Fruit fly (Drosophila melanogaster) whole organism, embryonic: ENCODE results near the gene Ac76E.
A peak's percentile ranks its signal among the peaks of the same experiment; 100 is the strongest.

Experiments
- CG10209 ChIP-seq: fragments of 200-800 bp; sonication (Bioruptor generic); optimal IDR thresholded peaks from 3 replicates; lab custom pipeline; 2017; ENCODE audit warnings: missing biosample characterization, mild to moderate bottlenecking, missing genetic modification characterization, missing genetic modification reagents
- CG10366 ChIP-seq: fragments of 200-800 bp; sonication (Bioruptor generic); IDR thresholded peaks from 2 replicates; pipeline ENCODE4 v1.3.6; 2022; ENCODE audit warnings: missing biosample characterization, missing genetic modification characterization
- CG11398 ChIP-seq: fragments of 200-800 bp; sonication (Bioruptor generic); optimal IDR thresholded peaks from 2 replicates; lab custom pipeline; 2016; ENCODE audit warnings: missing biosample characterization, missing genetic modification characterization
- CG11504 ChIP-seq: fragments of 200-800 bp; sonication (Bioruptor generic); optimal IDR thresholded peaks from 3 replicates; lab custom pipeline; 2019; ENCODE audit warnings: missing biosample characterization, mild to moderate bottlenecking, missing genetic modification characterization, moderate library complexity
- CG11723 ChIP-seq: fragments of 200-800 bp; sonication (Bioruptor generic); optimal IDR thresholded peaks from 2 replicates; lab custom pipeline; 2017; ENCODE audit warnings: missing biosample characterization, mild to moderate bottlenecking, missing genetic modification characterization
- CG12219 ChIP-seq: fragments of 200-800 bp; sonication (Bioruptor generic); optimal IDR thresholded peaks from 3 replicates; lab custom pipeline; 2018; ENCODE audit warnings: missing biosample characterization, mild to moderate bottlenecking, missing genetic modification characterization
- CG12659 ChIP-seq: fragments of 200-800 bp; sonication (Bioruptor generic); optimal IDR thresholded peaks from 3 replicates; lab custom pipeline; 2017; ENCODE audit warnings: mild to moderate bottlenecking, missing biosample characterization, missing genetic modification reagents, missing genetic modification characterization
- CG13894 ChIP-seq: fragments of 200-800 bp; sonication (Bioruptor generic); optimal IDR thresholded peaks from 3 replicates; lab custom pipeline; 2018; ENCODE audit warnings: missing biosample characterization, mild to moderate bottlenecking, missing genetic modification characterization, moderate library complexity
- CG1529 ChIP-seq: fragments of 200-800 bp; sonication (Bioruptor generic); optimal IDR thresholded peaks from 3 replicates; lab custom pipeline; 2018; ENCODE audit warnings: missing biosample characterization, missing genetic modification characterization
- CG16815 ChIP-seq: fragments of 200-800 bp; sonication (Bioruptor generic); optimal IDR thresholded peaks from 3 replicates; lab custom pipeline; 2017; ENCODE audit warnings: missing biosample characterization, mild to moderate bottlenecking, missing genetic modification characterization
- CG17359 ChIP-seq: fragments of 200-800 bp; sonication (Bioruptor generic); optimal IDR thresholded peaks from 3 replicates; lab custom pipeline; 2018; ENCODE audit warnings: missing biosample characterization, mild to moderate bottlenecking, missing genetic modification characterization, moderate library complexity
- CG18619 ChIP-seq: fragments of 200-800 bp; sonication (Bioruptor generic); optimal IDR thresholded peaks from 3 replicates; lab custom pipeline; 2017; ENCODE audit warnings: missing biosample characterization, mild to moderate bottlenecking, missing genetic modification characterization
- CG31365 ChIP-seq: fragments of 200-800 bp; sonication (Bioruptor generic); optimal IDR thresholded peaks from 2 replicates; lab custom pipeline; 2018; ENCODE audit warnings: missing biosample characterization, mild to moderate bottlenecking, missing genetic modification characterization
- CG3281 ChIP-seq: fragments of 200-800 bp; sonication (Bioruptor generic); optimal IDR thresholded peaks from 3 replicates; lab custom pipeline; 2017; ENCODE audit warnings: missing biosample characterization, mild to moderate bottlenecking, missing genetic modification characterization
- CG4854 ChIP-seq: fragments of 200-800 bp; sonication (Bioruptor generic); optimal IDR thresholded peaks from 2 replicates; lab custom pipeline; 2016; ENCODE audit warnings: missing biosample characterization, missing genetic modification characterization, inconsistent platforms
- CG5953 ChIP-seq: fragments of 200-800 bp; sonication (Bioruptor generic); IDR thresholded peaks from 2 replicates; pipeline ENCODE4 v1.3.6; 2022; ENCODE audit warnings: missing biosample characterization, missing genetic modification characterization
- CG6175 ChIP-seq: fragments of 200-800 bp; sonication (Bioruptor generic); IDR thresholded peaks from 3 replicates; pipeline ENCODE4 v1.3.6; 2022; ENCODE audit warnings: missing biosample characterization, missing genetic modification characterization
- CG6813 ChIP-seq: fragments of 200-800 bp; sonication (Bioruptor generic); optimal IDR thresholded peaks from 2 replicates; lab custom pipeline; 2017; ENCODE audit warnings: missing biosample characterization, missing genetic modification characterization, mild to moderate bottlenecking, moderate library complexity, missing genetic modification reagents
- CG8290 ChIP-seq, 3 experiments: fragments of 200-800 bp; sonication (Bioruptor generic); optimal IDR thresholded peaks; 2 replicates each; lab custom pipeline; 2016 to 2019; ENCODE audit warnings: missing biosample characterization in 3 of 3, missing genetic modification characterization in 3 of 3, mild to moderate bottlenecking in 2 of 3, moderate library complexity in 1 of 3
- CG9215 ChIP-seq: fragments of 200-800 bp; sonication (Bioruptor generic); IDR thresholded peaks from 2 replicates; pipeline ENCODE4 v1.3.6; 2022; ENCODE audit warnings: missing biosample characterization, missing genetic modification characterization
- CG9876 ChIP-seq: fragments of 200-800 bp; sonication (Bioruptor generic); optimal IDR thresholded peaks from 2 replicates; lab custom pipeline; 2016; ENCODE audit warnings: missing biosample characterization, missing genetic modification characterization
- Dref ChIP-seq: fragments of 200-800 bp; sonication (Bioruptor generic); IDR thresholded peaks from 2 replicates; pipeline ENCODE4 v1.3.6; 2022; ENCODE audit warnings: missing biosample characterization, missing genetic modification characterization
- Fer2 ChIP-seq: fragments of 200-800 bp; sonication (Bioruptor generic); optimal IDR thresholded peaks from 2 replicates; lab custom pipeline; 2018; ENCODE audit warnings: missing biosample characterization, mild to moderate bottlenecking, missing genetic modification characterization, moderate library complexity
- H2.0 ChIP-seq: fragments of 200-800 bp; sonication (Bioruptor generic); IDR thresholded peaks from 2 replicates; pipeline ENCODE4 v1.3.6; 2022; ENCODE audit warnings: missing biosample characterization, missing genetic modification characterization
- HLH4C ChIP-seq: fragments of 200-800 bp; sonication (Bioruptor generic); IDR thresholded peaks from 3 replicates; pipeline ENCODE4 v1.3.6; 2022; ENCODE audit warnings: missing biosample characterization, missing genetic modification characterization; ENCODE audit not compliant: partially characterized antibody
- NK7.1 ChIP-seq: fragments of 200-800 bp; sonication (Bioruptor generic); optimal IDR thresholded peaks from 3 replicates; lab custom pipeline; 2016; ENCODE audit warnings: missing biosample characterization, missing genetic modification characterization
- abd-A ChIP-seq: fragments of 200-800 bp; sonication (Bioruptor generic); optimal IDR thresholded peaks from 3 replicates; lab custom pipeline; 2019; ENCODE audit warnings: missing biosample characterization, mild to moderate bottlenecking, missing genetic modification characterization, moderate library complexity
- az2 ChIP-seq: fragments of 200-800 bp; sonication (Bioruptor generic); optimal IDR thresholded peaks from 3 replicates; lab custom pipeline; 2016; ENCODE audit warnings: missing biosample characterization, missing genetic modification characterization
- br ChIP-seq: fragments of >200 bp; optimal IDR thresholded peaks from 2 replicates; lab custom pipeline; 2017
- chif ChIP-seq, 2 experiments: fragments of 200-800 bp; sonication (Bioruptor generic); optimal IDR thresholded peaks; 3 replicates each; lab custom pipeline; 2016; ENCODE audit warnings: missing biosample characterization in 2 of 2, missing genetic modification characterization in 2 of 2
- chn ChIP-seq: fragments of 200-800 bp; sonication (Bioruptor generic); optimal IDR thresholded peaks from 2 replicates; lab custom pipeline; 2016; ENCODE audit warnings: missing biosample characterization, missing genetic modification characterization
- esg ChIP-seq: fragments of 200-800 bp; sonication (Bioruptor generic); conservative IDR thresholded peaks from 2 replicates; pipeline ENCODE4 v1.3.6; 2022; ENCODE audit warnings: missing biosample characterization, missing genetic modification characterization
- gsb ChIP-seq: fragments of 200-800 bp; sonication (Bioruptor generic); IDR thresholded peaks from 2 replicates; pipeline ENCODE4 v1.3.6; 2022; ENCODE audit warnings: missing biosample characterization, missing genetic modification characterization
- inv ChIP-seq: fragments of 200-800 bp; sonication (Bioruptor generic); IDR thresholded peaks from 2 replicates; pipeline ENCODE4 v1.3.6; 2022; ENCODE audit warnings: missing biosample characterization, missing genetic modification characterization; ENCODE audit not compliant: partially characterized antibody
- jumu ChIP-seq: fragments of 200-800 bp; sonication (Bioruptor generic); optimal IDR thresholded peaks from 3 replicates; lab custom pipeline; 2016; ENCODE audit warnings: missing biosample characterization, missing genetic modification characterization
- klu ChIP-seq: fragments of 200-800 bp; sonication (Bioruptor generic); IDR thresholded peaks from 2 replicates; pipeline ENCODE4 v1.3.6; 2022; ENCODE audit warnings: missing biosample characterization, missing genetic modification characterization
- lmd ChIP-seq: fragments of 200-800 bp; sonication (Bioruptor generic); IDR thresholded peaks from 2 replicates; pipeline ENCODE4 v1.3.6; 2022; ENCODE audit warnings: missing biosample characterization, missing genetic modification characterization
- luna ChIP-seq: fragments of 200-800 bp; sonication (Bioruptor generic); optimal IDR thresholded peaks from 2 replicates; lab custom pipeline; 2016; ENCODE audit warnings: missing biosample characterization, missing genetic modification characterization
- mam ChIP-seq: fragments of 200-800 bp; sonication (Bioruptor generic); optimal IDR thresholded peaks from 3 replicates; lab custom pipeline; 2016; ENCODE audit warnings: missing biosample characterization, missing genetic modification characterization
- mld ChIP-seq: fragments of 200-800 bp; sonication (Bioruptor generic); IDR thresholded peaks from 3 replicates; pipeline ENCODE4 v1.3.6; 2022; ENCODE audit warnings: missing biosample characterization, missing genetic modification characterization; ENCODE audit not compliant: partially characterized antibody
- pho ChIP-seq: fragments of 200-800 bp; sonication (Bioruptor generic); optimal IDR thresholded peaks from 2 replicates; lab custom pipeline; 2016; ENCODE audit warnings: missing biosample characterization, missing genetic modification characterization
- pros ChIP-seq: fragments of 200-800 bp; sonication (Bioruptor generic); optimal IDR thresholded peaks from 3 replicates; lab custom pipeline; 2019; ENCODE audit warnings: missing biosample characterization, mild to moderate bottlenecking, missing genetic modification characterization, moderate library complexity
- psq ChIP-seq: fragments of 200-800 bp; sonication (Bioruptor generic); optimal IDR thresholded peaks from 2 replicates; lab custom pipeline; 2017; ENCODE audit warnings: missing biosample characterization, missing genetic modification characterization
- salm ChIP-seq: fragments of 200-800 bp; sonication (Bioruptor generic); optimal IDR thresholded peaks from 2 replicates; lab custom pipeline; 2018; ENCODE audit warnings: missing biosample characterization, mild to moderate bottlenecking, missing genetic modification characterization
- sc ChIP-seq, 3 experiments: fragments of >200 bp in 2 of 3; fragments of 200-800 bp in 1 of 3; sonication (Bioruptor generic) in 1 of 3; optimal IDR thresholded peaks; 2 replicates in 2 of 3; 3 replicates in 1 of 3; lab custom pipeline; 2017; ENCODE audit warnings: mild to moderate bottlenecking in 1 of 3, missing biosample characterization in 1 of 3, missing genetic modification characterization in 1 of 3, missing genetic modification reagents in 1 of 3
- sima ChIP-seq: fragments of 200-800 bp; sonication (Bioruptor generic); optimal IDR thresholded peaks from 2 replicates; lab custom pipeline; 2016; ENCODE audit warnings: missing biosample characterization, missing genetic modification characterization
- tll ChIP-seq, 2 experiments: fragments of 200-800 bp in 1 of 2; fragments of >200 bp in 1 of 2; sonication (Bioruptor generic) in 1 of 2; optimal IDR thresholded peaks; 2 replicates each; lab custom pipeline; 2017 to 2019; ENCODE audit warnings: missing biosample characterization in 2 of 2, missing genetic modification characterization in 2 of 2, mild to moderate bottlenecking in 1 of 2, moderate library complexity in 1 of 2
- vfl ChIP-seq: fragments of 200-800 bp; sonication (Bioruptor generic); optimal IDR thresholded peaks from 2 replicates; lab custom pipeline; 2016; ENCODE audit warnings: missing biosample characterization, missing genetic modification characterization

Ac76E gene

dm6 chr3L:20002482-20003234 is 63.6 kb downstream of the Ac76E start, which contains the start of gene CG7668 (continued):
- TF ChIP-seq chif (GFP tag; optimal IDR thresholded peaks at IDR 0.05; lab: Kevin White, UChicago) = peak; percentile 71 to 91
- TF ChIP-seq jumu (GFP tag; lab: Kevin White, UChicago) = peak; percentile 85
- peak; percentile 70 for TF ChIP-seq gsb (GFP tag; lab: Robert Waterston, UW)
- peak; percentile 89 for TF ChIP-seq H2.0 (GFP tag; lab: Robert Waterston, UW)
- TF ChIP-seq luna (GFP tag; lab: Kevin White, UChicago) = peak; percentile 61
- peak; percentile 89 for TF ChIP-seq CG10209 (GFP tag; lab: Kevin White, UChicago)
- TF ChIP-seq esg (GFP tag; lab: Robert Waterston, UW) = peak; percentile 85
- TF ChIP-seq klu (GFP tag; lab: Robert Waterston, UW) = no peak; the same call in 1 of the 2 replicates
- TF ChIP-seq chn (GFP tag; lab: Kevin White, UChicago) = peak; percentile 90
- TF ChIP-seq az2 (GFP tag; lab: Kevin White, UChicago) = peak; percentile 91
- TF ChIP-seq pros = peak; percentile 50
- TF ChIP-seq CG9215 (GFP tag; lab: Robert Waterston, UW) = no peak
- TF ChIP-seq CG9876 (GFP tag; lab: Kevin White, UChicago) = peak; percentile 57
- peak; percentile 85 for TF ChIP-seq CG1529
- peak; percentile 71 for TF ChIP-seq Fer2 (tag; lab: Kevin White, UChicago)
- TF ChIP-seq CG18619 = peak; percentile 81
- TF ChIP-seq CG11504 = peak; percentile 91
- TF ChIP-seq mld = no peak
- TF ChIP-seq CG17359 (tag; lab: Kevin White, UChicago) = peak; percentile 93
- peak; percentile 78 for TF ChIP-seq CG4854 (GFP tag; lab: Kevin White, UChicago)
- peak; percentile 87; the same call in 1 of the 2 replicates for TF ChIP-seq CG10366
- TF ChIP-seq CG12219 (GFP tag; lab: Kevin White, UChicago) = peak; percentile 87
- peak; percentile 75 for TF ChIP-seq CG31365 (tag; lab: Kevin White, UChicago)
- TF ChIP-seq CG12659 (GFP tag; lab: Kevin White, UChicago) = peak; percentile 94
- peak; percentile 75 for TF ChIP-seq CG6813 (GFP tag; lab: Kevin White, UChicago)
- TF ChIP-seq CG6175 = peak; percentile 62; the same call in 2 of the 3 replicates
- peak; percentile 74 for TF ChIP-seq CG11723 (GFP tag; lab: Kevin White, UChicago)
- peak; percentile 81 for TF ChIP-seq CG16815 (GFP tag; lab: Kevin White, UChicago)
- TF ChIP-seq CG5953 (GFP tag; lab: Robert Waterston, UW) = peak; percentile 82
- peak; percentile 91 for TF ChIP-seq CG3281 (GFP tag; lab: Kevin White, UChicago)
- TF ChIP-seq CG13894 (tag; lab: Kevin White, UChicago) = peak; percentile 92
- peak; percentile 73 for TF ChIP-seq vfl (GFP tag; lab: Kevin White, UChicago)
- TF ChIP-seq abd-A = peak; percentile 76
- peak; percentile 89 for TF ChIP-seq mam (GFP tag; lab: Kevin White, UChicago)
- TF ChIP-seq HLH4C (GFP tag; lab: Robert Waterston, UW) = peak; percentile 44; the same call in 2 of the 3 replicates
- TF ChIP-seq NK7.1 (GFP tag; lab: Kevin White, UChicago) = peak; percentile 74
- no peak for TF ChIP-seq br (lab: Kevin White, UChicago)
- 0 out of 2 replicates have a peak, but pooled peaks have one; percentile 26 for TF ChIP-seq Dref (GFP tag; lab: Robert Waterston, UW)
- TF ChIP-seq CG11398 (GFP tag; lab: Kevin White, UChicago) = peak; percentile 69
- TF ChIP-seq pho (GFP tag; lab: Kevin White, UChicago) = peak; percentile 89
- TF ChIP-seq inv (GFP tag; lab: Robert Waterston, UW) = no peak
- TF ChIP-seq lmd (GFP tag; lab: Robert Waterston, UW) = no peak; the same call in 1 of the 2 replicates
- peak; percentile 89 for TF ChIP-seq salm (tag; lab: Kevin White, UChicago)
- peak; percentile 55 for TF ChIP-seq psq (GFP tag; lab: Kevin White, UChicago)
- TF ChIP-seq CG8290 (GFP tag; optimal IDR thresholded peaks at IDR 0.05; lab: Kevin White, UChicago) = peak; percentile 85
- peak in 1 of 2 experiments; percentile 90 for TF ChIP-seq CG8290 (tag; optimal IDR thresholded peaks at IDR 0.05; lab: Kevin White, UChicago)
- no peak for TF ChIP-seq tll (GFP tag; optimal IDR thresholded peaks at IDR 0.05; lab: Kevin White, UChicago)
- TF ChIP-seq sima (GFP tag; lab: Kevin White, UChicago) = peak; percentile 23
- no peak for TF ChIP-seq sc (optimal IDR thresholded peaks at IDR 0.05; lab: Kevin White, UChicago)
- TF ChIP-seq sc (GFP tag; optimal IDR thresholded peaks at IDR 0.05; lab: Kevin White, UChicago) = peak; percentile 58
